Worm (Caenorhabditis elegans): ENCODE results near the gene aos-1.

DNA sequence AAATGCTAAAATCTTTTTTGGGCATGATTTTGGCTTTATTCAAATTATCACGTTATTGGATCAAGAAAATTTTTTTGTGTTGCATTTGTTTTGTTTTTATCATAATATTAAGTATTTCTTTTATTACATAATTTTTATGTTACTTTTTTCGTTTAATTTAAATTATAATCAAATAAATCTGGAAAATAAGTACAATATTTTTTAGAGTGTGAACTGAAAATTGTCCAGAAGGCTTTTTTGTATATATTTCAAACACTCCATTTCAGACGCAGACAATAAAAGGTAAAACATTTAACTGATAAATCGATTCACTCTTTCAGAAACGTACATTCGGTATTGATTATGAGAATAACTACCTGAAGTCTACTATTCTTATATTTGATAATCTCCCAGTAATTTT is 22.8 kb downstream of the aos-1 start, which contains the start of gene C08B6.11:
- TF ChIP-seq F52B5.7 (tag; optimal IDR thresholded peaks at IDR 0.05) (no peak), hlh-26 (GFP tag; conservative IDR thresholded peaks at IDR 0.05) (no peak), F49E8.2 (tag; optimal IDR thresholded peaks at IDR 0.05; ENCODE audit: insufficient read depth) (no peak)
